Fruit fly (Drosophila melanogaster) whole organism, embryonic: Measurements from ENCODE around the gene CG32298.
A peak's percentile ranks its signal among the peaks of the same experiment; 100 is the strongest.

ENCODE experiments used
- BEAF-32 ChIP-seq: fragments of 200-800 bp; sonication (Bioruptor generic); optimal IDR thresholded peaks from 3 replicates; lab custom pipeline; 2017; ENCODE audit warnings: missing biosample characterization, missing genetic modification characterization, mild to moderate bottlenecking, moderate library complexity, missing genetic modification reagents
- CG10979 ChIP-seq: fragments of 200-800 bp; sonication (Bioruptor generic); optimal IDR thresholded peaks from 2 replicates; lab custom pipeline; 2018; ENCODE audit warnings: missing biosample characterization, mild to moderate bottlenecking, missing genetic modification characterization, moderate library complexity
- CG11456 ChIP-seq: fragments of 200-800 bp; sonication (Bioruptor generic); IDR thresholded peaks from 3 replicates; pipeline ENCODE4 v1.3.6; 2022; ENCODE audit warnings: missing biosample characterization, missing genetic modification characterization
- CG12155 ChIP-seq: fragments of 200-800 bp; sonication (Bioruptor generic); optimal IDR thresholded peaks from 3 replicates; lab custom pipeline; 2016; ENCODE audit warnings: missing biosample characterization, missing genetic modification characterization
- CG12219 ChIP-seq: fragments of 200-800 bp; sonication (Bioruptor generic); optimal IDR thresholded peaks from 3 replicates; lab custom pipeline; 2018; ENCODE audit warnings: missing biosample characterization, mild to moderate bottlenecking, missing genetic modification characterization
- CG14050 ChIP-seq: fragments of 200-800 bp; sonication (Bioruptor generic); IDR thresholded peaks from 3 replicates; pipeline ENCODE4 v1.3.6; 2022; ENCODE audit warnings: missing biosample characterization, missing genetic modification characterization
- CG14667 ChIP-seq: fragments of 200-800 bp; sonication (Bioruptor generic); IDR thresholded peaks from 2 replicates; pipeline ENCODE4 v1.3.6; 2022; ENCODE audit warnings: missing biosample characterization, missing genetic modification characterization
- CG15011 ChIP-seq: fragments of 200-800 bp; sonication (Bioruptor generic); optimal IDR thresholded peaks from 3 replicates; lab custom pipeline; 2018; ENCODE audit warnings: missing biosample characterization, mild to moderate bottlenecking, missing genetic modification characterization
- CG17612 ChIP-seq: fragments of 200-800 bp; sonication (Bioruptor generic); IDR thresholded peaks from 2 replicates; pipeline ENCODE4 v1.3.6; 2022; ENCODE audit warnings: missing biosample characterization, missing genetic modification characterization
- CG1792 ChIP-seq: fragments of 200-800 bp; sonication (Bioruptor generic); optimal IDR thresholded peaks from 2 replicates; lab custom pipeline; 2016; ENCODE audit warnings: missing biosample characterization, missing genetic modification characterization
- CG2120 ChIP-seq: fragments of 200-800 bp; sonication (Bioruptor generic); optimal IDR thresholded peaks from 3 replicates; lab custom pipeline; 2016; ENCODE audit warnings: missing biosample characterization, missing genetic modification characterization
- CG32772 ChIP-seq: fragments of 200-800 bp; sonication (Bioruptor generic); IDR thresholded peaks from 2 replicates; pipeline ENCODE4 v1.3.6; 2022; ENCODE audit warnings: missing biosample characterization, missing genetic modification characterization
- CG42726 ChIP-seq: fragments of 200-800 bp; sonication (Bioruptor generic); IDR thresholded peaks from 2 replicates; pipeline ENCODE4 v1.3.6; 2022; ENCODE audit warnings: missing biosample characterization, missing genetic modification characterization; ENCODE audit not compliant: partially characterized antibody
- CG6791 ChIP-seq: fragments of 200-800 bp; sonication (Bioruptor generic); IDR thresholded peaks from 3 replicates; pipeline ENCODE4 v1.3.6; 2022; ENCODE audit warnings: missing biosample characterization, missing genetic modification characterization; ENCODE audit not compliant: partially characterized antibody
- CG7271 ChIP-seq: fragments of 200-800 bp; sonication (Bioruptor generic); optimal IDR thresholded peaks from 2 replicates; lab custom pipeline; 2018; ENCODE audit warnings: missing biosample characterization, mild to moderate bottlenecking, missing genetic modification characterization, moderate library complexity
- CG7357 ChIP-seq: fragments of 200-800 bp; sonication (Bioruptor generic); IDR thresholded peaks from 3 replicates; pipeline ENCODE4 v1.3.6; 2022; ENCODE audit warnings: missing biosample characterization, missing genetic modification characterization
- CG7745 ChIP-seq: fragments of 200-800 bp; sonication (Bioruptor generic); optimal IDR thresholded peaks from 2 replicates; lab custom pipeline; 2018; ENCODE audit warnings: missing biosample characterization, mild to moderate bottlenecking, missing genetic modification characterization, moderate library complexity
- CG7987 ChIP-seq: fragments of 200-800 bp; sonication (Bioruptor generic); optimal IDR thresholded peaks from 2 replicates; lab custom pipeline; 2018; ENCODE audit warnings: missing biosample characterization, mild to moderate bottlenecking, missing genetic modification characterization, moderate library complexity
- CG8281 ChIP-seq: fragments of 200-800 bp; sonication (Bioruptor generic); optimal IDR thresholded peaks from 2 replicates; lab custom pipeline; 2018; ENCODE audit warnings: missing biosample characterization, mild to moderate bottlenecking, missing genetic modification characterization, moderate library complexity
- CG8924 ChIP-seq: fragments of 200-800 bp; optimal IDR thresholded peaks from 3 replicates; lab custom pipeline; 2019; ENCODE audit warnings: missing biosample characterization, mild to moderate bottlenecking, missing genetic modification characterization, moderate library complexity
- CG8944 ChIP-seq: fragments of 200-800 bp; sonication (Bioruptor generic); optimal IDR thresholded peaks from 3 replicates; lab custom pipeline; 2016; ENCODE audit warnings: missing biosample characterization, missing genetic modification characterization
- CG9609 ChIP-seq: fragments of 200-800 bp; sonication (Bioruptor generic); optimal IDR thresholded peaks from 3 replicates; lab custom pipeline; 2016; ENCODE audit warnings: missing biosample characterization, missing genetic modification characterization
- Chrac-16 ChIP-seq: fragments of 200-800 bp; sonication (Bioruptor generic); optimal IDR thresholded peaks from 3 replicates; lab custom pipeline; 2016; ENCODE audit warnings: missing biosample characterization, missing genetic modification characterization
- CkIIα-i1 ChIP-seq: fragments of 200-800 bp; sonication (Bioruptor generic); IDR thresholded peaks from 2 replicates; pipeline ENCODE4 v1.3.6; 2022; ENCODE audit warnings: missing biosample characterization, missing genetic modification characterization
- Hsf ChIP-seq: fragments of 200-800 bp; sonication (Bioruptor generic); optimal IDR thresholded peaks from 3 replicates; lab custom pipeline; 2016; ENCODE audit warnings: missing biosample characterization, missing genetic modification characterization
- Lpt ChIP-seq: fragments of >200 bp; optimal IDR thresholded peaks from 2 replicates; lab custom pipeline; 2018; ENCODE audit warnings: missing biosample characterization, missing genetic modification characterization
- MTF-1 ChIP-seq: fragments of 200-800 bp; sonication (Bioruptor generic); optimal IDR thresholded peaks from 2 replicates; lab custom pipeline; 2018; ENCODE audit warnings: missing biosample characterization, mild to moderate bottlenecking, missing genetic modification characterization, borderline replicate concordance
- Max ChIP-seq: fragments of 200-800 bp; sonication (Bioruptor generic); optimal IDR thresholded peaks from 2 replicates; lab custom pipeline; 2016; ENCODE audit warnings: missing biosample characterization, mild to moderate bottlenecking, missing genetic modification characterization
- Scr ChIP-seq: fragments of 200-800 bp; sonication (Bioruptor generic); IDR thresholded peaks from 2 replicates; pipeline ENCODE4 v1.3.6; 2022; ENCODE audit warnings: missing biosample characterization, missing genetic modification characterization; ENCODE audit not compliant: partially characterized antibody
- dati ChIP-seq: fragments of 200-800 bp; sonication (Bioruptor generic); IDR thresholded peaks from 2 replicates; pipeline ENCODE4 v1.3.6; 2022; ENCODE audit warnings: missing biosample characterization, missing genetic modification characterization
- disco-r ChIP-seq: fragments of 200-800 bp; sonication (Bioruptor generic); optimal IDR thresholded peaks from 2 replicates; lab custom pipeline; 2016; ENCODE audit warnings: missing biosample characterization, missing genetic modification characterization
- exex ChIP-seq: fragments of 200-800 bp; sonication (Bioruptor generic); optimal IDR thresholded peaks from 4 replicates; lab custom pipeline; 2018; ENCODE audit warnings: missing biosample characterization, mild to moderate bottlenecking, missing genetic modification characterization, moderate library complexity
- gce ChIP-seq: fragments of 200-800 bp; sonication (Bioruptor generic); IDR thresholded peaks from 3 replicates; pipeline ENCODE4 v1.3.6; 2022; ENCODE audit warnings: missing biosample characterization, missing genetic modification characterization
- insv ChIP-seq, 2 experiments: fragments of 200-800 bp; sonication (Bioruptor generic); optimal IDR thresholded peaks; 3 replicates each; lab custom pipeline; 2016 to 2018; ENCODE audit warnings: missing biosample characterization in 2 of 2, missing genetic modification characterization in 2 of 2
- lab ChIP-seq: fragments of 200-800 bp; sonication (Bioruptor generic); optimal IDR thresholded peaks from 3 replicates; lab custom pipeline; 2017; ENCODE audit warnings: missing biosample characterization, missing genetic modification characterization, mild to moderate bottlenecking, moderate library complexity, missing genetic modification reagents
- lola ChIP-seq, 3 experiments: fragments of >200 bp in 2 of 3; fragments of 200-800 bp in 1 of 3; sonication (Bioruptor generic) in 1 of 3; optimal IDR thresholded peaks; 2 replicates each; lab custom pipeline; 2017 to 2019; ENCODE audit warnings: missing biosample characterization in 3 of 3, missing genetic modification characterization in 3 of 3, mild to moderate bottlenecking in 1 of 3, moderate library complexity in 1 of 3
- otp ChIP-seq: fragments of 200-800 bp; sonication (Bioruptor generic); IDR thresholded peaks from 3 replicates; pipeline ENCODE4, ENCODE4 v1.3.6; 2022; ENCODE audit warnings: missing biosample characterization, missing genetic modification characterization
- pros ChIP-seq: fragments of 200-800 bp; sonication (Bioruptor generic); optimal IDR thresholded peaks from 3 replicates; lab custom pipeline; 2019; ENCODE audit warnings: missing biosample characterization, mild to moderate bottlenecking, missing genetic modification characterization, moderate library complexity
- pum ChIP-seq: fragments of 200-800 bp; sonication (Bioruptor generic); optimal IDR thresholded peaks from 2 replicates; lab custom pipeline; 2016; ENCODE audit warnings: missing biosample characterization, missing genetic modification characterization
- rib ChIP-seq: fragments of 200-800 bp; sonication (Bioruptor generic); IDR thresholded peaks from 2 replicates; pipeline ENCODE4 v1.3.6; 2022; ENCODE audit warnings: missing biosample characterization, missing genetic modification characterization
- sc ChIP-seq, 3 experiments: fragments of >200 bp in 2 of 3; fragments of 200-800 bp in 1 of 3; sonication (Bioruptor generic) in 1 of 3; optimal IDR thresholded peaks; 2 replicates in 2 of 3; 3 replicates in 1 of 3; lab custom pipeline; 2017; ENCODE audit warnings: mild to moderate bottlenecking in 1 of 3, missing biosample characterization in 1 of 3, missing genetic modification characterization in 1 of 3, missing genetic modification reagents in 1 of 3
- schlank ChIP-seq: fragments of 200-800 bp; sonication (Bioruptor generic); optimal IDR thresholded peaks from 2 replicates; lab custom pipeline; 2018; ENCODE audit warnings: missing biosample characterization, mild to moderate bottlenecking, missing genetic modification characterization
- sisA ChIP-seq: fragments of 200-800 bp; sonication (Bioruptor generic); IDR thresholded peaks from 2 replicates; pipeline ENCODE4 v1.3.6; 2022; ENCODE audit warnings: missing biosample characterization, missing genetic modification characterization
- toy ChIP-seq: fragments of 200-800 bp; sonication (Bioruptor generic); IDR thresholded peaks from 2 replicates; pipeline ENCODE4 v1.3.6; 2022; ENCODE audit warnings: missing biosample characterization, missing genetic modification characterization
- trem ChIP-seq: fragments of 200-800 bp; optimal IDR thresholded peaks from 3 replicates; lab custom pipeline; 2019; ENCODE audit warnings: missing biosample characterization, mild to moderate bottlenecking, missing genetic modification characterization, moderate library complexity
- unc-4 ChIP-seq: fragments of 200-800 bp; sonication (Bioruptor generic); IDR thresholded peaks from 2 replicates; pipeline ENCODE4 v1.3.6; 2022; ENCODE audit warnings: missing biosample characterization, missing genetic modification characterization; ENCODE audit not compliant: partially characterized antibody
- usp ChIP-seq: fragments of >200 bp; optimal IDR thresholded peaks from 2 replicates; lab custom pipeline; 2017; ENCODE audit warnings: missing biosample characterization, missing genetic modification characterization
- z ChIP-seq: fragments of 200-800 bp; sonication (Bioruptor generic); IDR thresholded peaks from 3 replicates; pipeline ENCODE4 v1.3.6; 2022; ENCODE audit warnings: missing biosample characterization, missing genetic modification characterization

Gene CG32298

DNA sequence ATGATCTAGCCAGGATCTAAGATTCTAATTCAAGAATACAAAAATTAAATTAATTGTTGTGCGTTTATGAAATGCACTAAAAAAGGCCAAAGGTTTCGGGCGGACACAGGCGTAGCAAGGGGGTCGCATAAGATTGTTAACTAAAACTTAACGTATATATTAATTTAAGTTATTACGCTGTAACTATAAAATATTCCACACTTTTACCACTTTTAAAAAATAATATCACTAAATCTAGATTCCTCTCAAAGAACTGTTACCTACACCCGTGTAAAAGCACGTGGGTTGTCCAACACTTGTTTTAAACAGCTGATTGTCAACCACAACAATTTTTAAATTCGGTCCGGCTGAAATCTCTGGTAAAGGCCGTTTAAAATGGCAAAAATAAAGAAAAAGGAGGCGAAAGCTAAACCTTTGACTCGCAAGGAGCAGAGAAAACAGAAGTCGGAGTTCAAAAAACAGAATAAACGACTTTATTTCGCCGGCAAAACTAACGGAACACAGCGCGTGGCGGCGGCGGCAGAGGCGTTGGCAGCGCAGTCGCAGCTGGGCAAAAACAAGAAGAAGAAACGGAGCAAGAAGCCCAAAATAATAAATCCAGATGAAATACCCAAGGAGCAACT lies 17.3 kb downstream of the CG32298 start, which contains the start of the genes mRpL23 and CG9004 (continued):
- TF ChIP-seq toy (GFP tag; lab: Robert Waterston, UW) (peak; percentile 99), BEAF-32 (GFP tag; lab: Kevin White, UChicago) (peak; percentile 47), lab (peak; percentile 99), Lpt (no peak), CG7357 (peak; percentile 99), trem (tag; lab: Kevin White, UChicago) (peak; percentile 96), CG8924 (tag; lab: Kevin White, UChicago) (peak; percentile 99), sc (optimal IDR thresholded peaks at IDR 0.05; lab: Kevin White, UChicago) (no peak), sc (GFP tag; optimal IDR thresholded peaks at IDR 0.05; lab: Kevin White, UChicago) (peak; percentile 98), CG7987 (GFP tag; lab: Kevin White, UChicago) (peak; percentile 96), CG6791 (no peak), CG11456 (peak; percentile 100), sisA (GFP tag; lab: Robert Waterston, UW) (peak; percentile 100), CkIIα-i1 (GFP tag; lab: Robert Waterston, UW) (peak; percentile 96), disco-r (peak; percentile 97), CG12155 (GFP tag; lab: Kevin White, UChicago) (peak; percentile 99), CG7271 (peak; percentile 98), pros (peak; percentile 67), Max (GFP tag; lab: Kevin White, UChicago) (peak; percentile 100), MTF-1 (GFP tag; lab: Kevin White, UChicago) (peak; percentile 97), CG12219 (GFP tag; lab: Kevin White, UChicago) (peak; percentile 98), CG14050 (GFP tag; lab: Robert Waterston, UW) (peak; percentile 99), CG7745 (tag; lab: Kevin White, UChicago) (peak; percentile 65), Chrac-16 (GFP tag; lab: Kevin White, UChicago) (peak; percentile 99), CG17612 (GFP tag; lab: Robert Waterston, UW) (peak; percentile 99), schlank (tag; lab: Kevin White, UChicago) (peak; percentile 98), otp (GFP tag; lab: Robert Waterston, UW) (peak; percentile 99), z (GFP tag; lab: Robert Waterston, UW) (peak; percentile 81; the same call in 2 of the 3 replicates), gce (GFP tag; lab: Robert Waterston, UW) (peak; percentile 99), unc-4 (0 out of 2 replicates have a peak, but pooled peaks have one; percentile 19), CG14667 (GFP tag; lab: Robert Waterston, UW) (peak; percentile 100), CG1792 (GFP tag; lab: Kevin White, UChicago) (peak; percentile 97), usp (GFP tag; lab: Kevin White, UChicago) (no peak), CG8281 (tag; lab: Kevin White, UChicago) (peak; percentile 94), CG8944 (GFP tag; lab: Kevin White, UChicago) (peak; percentile 98), Scr (GFP tag; lab: Robert Waterston, UW) (0 out of 2 replicates have a peak, but pooled peaks have one; percentile 20), CG2120 (GFP tag; lab: Kevin White, UChicago) (peak; percentile 100), exex (tag; lab: Kevin White, UChicago) (peak; percentile 92), pum (GFP tag; lab: Kevin White, UChicago) (peak; percentile 99), Hsf (GFP tag; lab: Kevin White, UChicago) (peak; percentile 100), CG9609 (GFP tag; lab: Kevin White, UChicago) (peak; percentile 98), insv (GFP tag; optimal IDR thresholded peaks at IDR 0.05; lab: Kevin White, UChicago) (peak; percentile 54 to 76), CG42726 (GFP tag; lab: Robert Waterston, UW) (no peak), CG10979 (tag; lab: Kevin White, UChicago) (peak; percentile 98), rib (GFP tag; lab: Robert Waterston, UW) (peak; percentile 100), dati (GFP tag; lab: Robert Waterston, UW) (peak; percentile 99), lola (GFP tag; optimal IDR thresholded peaks at IDR 0.05; lab: Kevin White, UChicago) (peak in 1 of 3 experiments; percentile 99), CG15011 (peak; percentile 98), CG32772 (GFP tag; lab: Robert Waterston, UW) (peak; percentile 100)
